Worm (Caenorhabditis elegans) whole organism, L3 larva: Measurements from ENCODE around the gene sra-9.

Experiments used
- R02D3.7 ChIP-seq: fragments of 150-350 bp; optimal IDR thresholded peaks from 2 replicates; lab custom pipeline; 2014; ENCODE audit warnings: missing biosample characterization, missing genetic modification characterization
- ZK546.5 ChIP-seq: sonication (generic microtip); optimal IDR thresholded peaks from 2 replicates; lab custom pipeline; 2017; ENCODE audit warnings: missing biosample characterization, missing genetic modification characterization
- aly-2 ChIP-seq: fragments of 150-350 bp; optimal IDR thresholded peaks from 2 replicates; lab custom pipeline; 2014; ENCODE audit warnings: missing biosample characterization, missing genetic modification characterization
- ama-1 ChIP-seq: fragments of 150-350 bp; optimal IDR thresholded peaks from 2 replicates; lab custom pipeline; 2018
- ceh-16 ChIP-seq: sonication (generic microtip); optimal IDR thresholded peaks from 2 replicates; lab custom pipeline; 2017; ENCODE audit warnings: missing biosample characterization, missing genetic modification characterization
- ceh-28 ChIP-seq: fragments of 150-350 bp; optimal IDR thresholded peaks from 2 replicates; lab custom pipeline; 2014; ENCODE audit warnings: missing biosample characterization, missing genetic modification reagents, missing genetic modification characterization
- ceh-82 ChIP-seq: fragments of 150-350 bp; optimal IDR thresholded peaks from 2 replicates; lab custom pipeline; 2014; ENCODE audit warnings: missing biosample characterization, missing genetic modification characterization
- ceh-9 ChIP-seq: sonication (generic microtip); optimal IDR thresholded peaks from 2 replicates; lab custom pipeline; 2018; ENCODE audit warnings: missing biosample characterization, missing genetic modification characterization
- daf-12 ChIP-seq: fragments of 150-350 bp; optimal IDR thresholded peaks from 2 replicates; lab custom pipeline; 2014; ENCODE audit warnings: missing biosample characterization, missing genetic modification reagents, missing genetic modification characterization
- elt-2 ChIP-seq: sonication (generic microtip); optimal IDR thresholded peaks from 2 replicates; lab custom pipeline; 2016; ENCODE audit warnings: missing genetic modification reagents, mild to moderate bottlenecking, missing genetic modification characterization, missing compliant biosample characterization
- elt-3 ChIP-seq, 3 experiments: fragments of 150-350 bp in 1 of 3; sonication (generic microtip) in 2 of 3; optimal IDR thresholded peaks; 2 replicates in 2 of 3; 4 replicates in 1 of 3; lab custom pipeline; 2014 to 2017; ENCODE audit warnings: missing biosample characterization in 3 of 3, missing genetic modification characterization in 3 of 3
- fkh-10 ChIP-seq: sonication (generic microtip); optimal IDR thresholded peaks from 2 replicates; lab custom pipeline; 2017; ENCODE audit warnings: missing biosample characterization, missing genetic modification reagents, missing genetic modification characterization
- fkh-2 ChIP-seq: fragments of 150-350 bp; optimal IDR thresholded peaks from 2 replicates; lab custom pipeline; 2014; ENCODE audit warnings: missing biosample characterization, missing genetic modification reagents, missing genetic modification characterization
- fos-1 ChIP-seq: fragments of 150-350 bp; optimal IDR thresholded peaks from 2 replicates; lab custom pipeline; 2014; ENCODE audit warnings: missing biosample characterization, missing genetic modification characterization
- hmg-11 ChIP-seq: sonication (generic microtip); optimal IDR thresholded peaks from 2 replicates; lab custom pipeline; 2016; ENCODE audit warnings: missing genetic modification characterization, missing compliant biosample characterization
- jun-1 ChIP-seq: fragments of 150-350 bp; optimal IDR thresholded peaks from 2 replicates; lab custom pipeline; 2014; ENCODE audit warnings: missing biosample characterization, missing genetic modification reagents, missing genetic modification characterization
- lin-15B ChIP-seq: fragments of 150-350 bp; optimal IDR thresholded peaks from 2 replicates; lab custom pipeline; 2014; ENCODE audit warnings: missing biosample characterization, missing genetic modification characterization
- lin-39 ChIP-seq: fragments of 150-350 bp; optimal IDR thresholded peaks from 2 replicates; lab custom pipeline; 2018; ENCODE audit warnings: missing biosample characterization, missing genetic modification reagents, missing genetic modification characterization
- mdl-1 ChIP-seq: fragments of 150-350 bp; optimal IDR thresholded peaks from 2 replicates; lab custom pipeline; 2014; ENCODE audit warnings: missing biosample characterization, missing genetic modification characterization
- mml-1 ChIP-seq: fragments of 150-350 bp; sonication (generic microtip); optimal IDR thresholded peaks from 3 replicates; lab custom pipeline; 2014; ENCODE audit warnings: missing biosample characterization, missing genetic modification characterization
- nfya-1 ChIP-seq: sonication (generic microtip); optimal IDR thresholded peaks from 2 replicates; lab custom pipeline; 2017; ENCODE audit warnings: missing genetic modification characterization, mild to moderate bottlenecking, missing compliant biosample characterization, antibody characterized with exemption, moderate library complexity; ENCODE audit not compliant: insufficient read depth
- nhr-11 ChIP-seq: fragments of 150-350 bp; optimal IDR thresholded peaks from 2 replicates; lab custom pipeline; 2014; ENCODE audit warnings: missing biosample characterization, missing genetic modification characterization
- nhr-12 ChIP-seq: fragments of 150-350 bp; optimal IDR thresholded peaks from 2 replicates; lab custom pipeline; 2014; ENCODE audit warnings: missing biosample characterization, missing genetic modification characterization
- nhr-237 ChIP-seq: fragments of 150-350 bp; optimal IDR thresholded peaks from 2 replicates; lab custom pipeline; 2014; ENCODE audit warnings: missing biosample characterization, missing genetic modification characterization
- nhr-25 ChIP-seq: sonication (generic microtip); optimal IDR thresholded peaks from 2 replicates; lab custom pipeline; 2017; ENCODE audit warnings: missing biosample characterization, missing genetic modification characterization
- nhr-28 ChIP-seq: fragments of 150-350 bp; optimal IDR thresholded peaks from 2 replicates; lab custom pipeline; 2014; ENCODE audit warnings: missing biosample characterization, missing genetic modification characterization
- nhr-43 ChIP-seq: sonication (generic microtip); optimal IDR thresholded peaks from 2 replicates; lab custom pipeline; 2016; ENCODE audit warnings: mild to moderate bottlenecking, missing genetic modification characterization, missing compliant biosample characterization; ENCODE audit not compliant: poor library complexity, severe bottlenecking
- nhr-76 ChIP-seq: fragments of 150-350 bp; sonication (generic microtip); optimal IDR thresholded peaks from 5 replicates; lab custom pipeline; 2014; ENCODE audit warnings: missing biosample characterization, missing genetic modification characterization
- nhr-77 ChIP-seq: fragments of 150-350 bp; optimal IDR thresholded peaks from 2 replicates; lab custom pipeline; 2014; ENCODE audit warnings: missing biosample characterization, missing genetic modification characterization
- pqm-1 ChIP-seq: fragments of 150-350 bp; optimal IDR thresholded peaks from 2 replicates; lab custom pipeline; 2017; ENCODE audit warnings: missing biosample characterization, missing genetic modification characterization, inconsistent platforms
- sea-2 ChIP-seq: fragments of 150-350 bp; sonication (generic microtip); optimal IDR thresholded peaks from 4 replicates; lab custom pipeline; 2014; ENCODE audit warnings: missing biosample characterization, missing genetic modification reagents, missing genetic modification characterization
- skn-1 ChIP-seq: fragments of 150-350 bp; optimal IDR thresholded peaks from 2 replicates; lab custom pipeline; 2014; ENCODE audit warnings: missing biosample characterization, missing genetic modification characterization
- snpc-4 ChIP-seq: fragments of 150-350 bp; optimal IDR thresholded peaks from 2 replicates; lab custom pipeline; 2014; ENCODE audit warnings: missing biosample characterization, missing genetic modification characterization
- tbx-2 ChIP-seq: sonication (generic microtip); optimal IDR thresholded peaks from 2 replicates; lab custom pipeline; 2016; ENCODE audit warnings: mild to moderate bottlenecking, missing genetic modification characterization, missing compliant biosample characterization
- zag-1 ChIP-seq: fragments of 150-350 bp; optimal IDR thresholded peaks from 2 replicates; lab custom pipeline; 2014; ENCODE audit warnings: missing biosample characterization, missing genetic modification characterization
- ztf-11 ChIP-seq: fragments of 150-350 bp; optimal IDR thresholded peaks from 2 replicates; lab custom pipeline; 2014; ENCODE audit warnings: missing biosample characterization, missing genetic modification characterization

Gene sra-9

ce11 chrII:9557437-9558150 is 25.5 kb downstream of the sra-9 start, which contains the start of gene zfp-2:
TSS of gene zfp-2 (plus strand) at chrII:9557650.
- TF ChIP-seq fkh-2 (tag; lab: Kevin White, UChicago) (no peak), elt-3 (tag; optimal IDR thresholded peaks at IDR 0.05; lab: Kevin White, UChicago) (no peak), snpc-4 (tag; lab: Kevin White, UChicago) (no peak), ama-1 (lab: Kevin White, UChicago) (no peak), zag-1 (tag; lab: Kevin White, UChicago) (no peak), R02D3.7 (tag; lab: Kevin White, UChicago) (peak; percentile 75), nhr-12 (tag; lab: Kevin White, UChicago) (no peak), ceh-9 (tag; lab: Kevin White, UChicago) (no peak), nhr-43 (no peak), lin-15B (tag; lab: Kevin White, UChicago) (peak; percentile 27), tbx-2 (tag; lab: Kevin White, UChicago) (no peak), daf-12 (tag; lab: Kevin White, UChicago) (no peak), hmg-11 (tag; lab: Kevin White, UChicago) (peak; percentile 74), nfya-1 (peak; percentile 43), sea-2 (GFP tag; lab: Kevin White, UChicago) (no peak), fkh-10 (GFP tag; lab: Kevin White, UChicago) (no peak)

ce11 chrII:9558906-9559305 is 26.8 kb downstream of the sra-9 start:
- no peak for TF ChIP-seq fkh-2 (tag; lab: Kevin White, UChicago)
- TF ChIP-seq jun-1 (tag; lab: Kevin White, UChicago), result no peak
- no peak for TF ChIP-seq ztf-11 (tag; lab: Kevin White, UChicago)
- TF ChIP-seq aly-2 (tag; lab: Kevin White, UChicago), result no peak
- no peak for TF ChIP-seq nhr-77 (tag; lab: Kevin White, UChicago)
- no peak for TF ChIP-seq nhr-237 (tag; lab: Kevin White, UChicago)
- no peak for TF ChIP-seq lin-39 (tag; lab: Kevin White, UChicago)
- TF ChIP-seq skn-1 (tag; lab: Kevin White, UChicago), result no peak
- no peak for TF ChIP-seq elt-2 (tag; lab: Kevin White, UChicago)
- no peak for TF ChIP-seq nhr-11 (tag; lab: Kevin White, UChicago)
- no peak for TF ChIP-seq nhr-28 (tag; lab: Kevin White, UChicago)
- TF ChIP-seq nhr-12 (tag; lab: Kevin White, UChicago), result no peak
- no peak for TF ChIP-seq nhr-76 (tag; lab: Kevin White, UChicago)
- no peak for TF ChIP-seq nfya-1
- TF ChIP-seq pqm-1 (tag; lab: Kevin White, UChicago), result no peak
- no peak for TF ChIP-seq ceh-28 (tag; lab: Kevin White, UChicago)
- TF ChIP-seq ZK546.5 (tag; lab: Kevin White, UChicago), result no peak
- no peak for TF ChIP-seq R02D3.7 (tag; lab: Kevin White, UChicago)
- TF ChIP-seq daf-12 (tag; lab: Kevin White, UChicago), result no peak

- TF ChIP-seq ceh-28 (tag; lab: Kevin White, UChicago) (no peak), mml-1 (tag; lab: Kevin White, UChicago) (no peak), nhr-77 (tag; lab: Kevin White, UChicago) (no peak), ceh-82 (tag; lab: Kevin White, UChicago) (no peak), nhr-12 (tag; lab: Kevin White, UChicago) (no peak), mdl-1 (tag; lab: Kevin White, UChicago) (no peak), ceh-16 (tag; lab: Kevin White, UChicago) (no peak), fos-1 (tag; lab: Kevin White, UChicago) (no peak), elt-3 (tag; optimal IDR thresholded peaks at IDR 0.05; lab: Kevin White, UChicago) (no peak), ama-1 (lab: Kevin White, UChicago) (no peak), hmg-11 (tag; lab: Kevin White, UChicago) (no peak), nhr-76 (tag; lab: Kevin White, UChicago) (no peak), ZK546.5 (tag; lab: Kevin White, UChicago) (no peak), nfya-1 (no peak), nhr-25 (tag; lab: Kevin White, UChicago) (no peak), skn-1 (tag; lab: Kevin White, UChicago) (no peak), pqm-1 (tag; lab: Kevin White, UChicago) (no peak)
These were observed 27.8 kb downstream of the sra-9 start, which contains the start of gene F35H8.4 for ce11 chrII:9559929-9560328. TSS of gene F35H8.4 (minus strand) at chrII:9560029.
